Fruit fly (Drosophila melanogaster) whole organism, adult: ENCODE measurements around the gene Prx4.

Experiments
- CG11617 ChIP-seq: fragments of 200-800 bp; sonication (Bioruptor generic); optimal IDR thresholded peaks from 2 replicates; lab custom pipeline; 2017; ENCODE audit warnings: mild to moderate bottlenecking, missing biosample characterization, missing genetic modification reagents, missing genetic modification characterization
- CG12768 ChIP-seq: fragments of 200-800 bp; sonication (Bioruptor generic); optimal IDR thresholded peaks from 2 replicates; lab custom pipeline; 2017; ENCODE audit warnings: missing biosample characterization, missing genetic modification characterization, mild to moderate bottlenecking, moderate library complexity, missing genetic modification reagents
- CG14711 ChIP-seq: fragments of 200-800 bp; sonication (Bioruptor generic); optimal IDR thresholded peaks from 2 replicates; lab custom pipeline; 2018; ENCODE audit warnings: missing biosample characterization, mild to moderate bottlenecking, missing genetic modification characterization, moderate library complexity
- CG1620 ChIP-seq: fragments of 200-800 bp; sonication (Bioruptor generic); optimal IDR thresholded peaks from 2 replicates; lab custom pipeline; 2016; ENCODE audit warnings: missing biosample characterization, missing genetic modification characterization
- CG33017 ChIP-seq: fragments of 200-800 bp; sonication (Bioruptor generic); optimal IDR thresholded peaks from 2 replicates; lab custom pipeline; 2018; ENCODE audit warnings: missing biosample characterization, mild to moderate bottlenecking, missing genetic modification characterization, moderate library complexity
- CG5204 ChIP-seq: fragments of 200-800 bp; sonication (Bioruptor generic); optimal IDR thresholded peaks from 2 replicates; lab custom pipeline; 2016; ENCODE audit warnings: missing biosample characterization, missing genetic modification characterization
- CG7045 ChIP-seq: fragments of 200-800 bp; sonication (Bioruptor generic); optimal IDR thresholded peaks from 2 replicates; lab custom pipeline; 2017; ENCODE audit warnings: missing biosample characterization, mild to moderate bottlenecking, missing genetic modification characterization
- CG7101 ChIP-seq: fragments of 200-800 bp; sonication (Bioruptor generic); optimal IDR thresholded peaks from 2 replicates; lab custom pipeline; 2018; ENCODE audit warnings: missing biosample characterization, mild to moderate bottlenecking, missing genetic modification characterization, moderate library complexity
- Clk ChIP-seq: fragments of 200-800 bp; sonication (Bioruptor generic); optimal IDR thresholded peaks from 2 replicates; lab custom pipeline; 2017; ENCODE audit warnings: missing biosample characterization, missing genetic modification characterization
- Crg-1 ChIP-seq: fragments of 200-800 bp; sonication (Bioruptor generic); optimal IDR thresholded peaks from 2 replicates; lab custom pipeline; 2016; ENCODE audit warnings: missing biosample characterization, missing genetic modification characterization
- Hr96 ChIP-seq: fragments of 200-800 bp; sonication (Bioruptor generic); optimal IDR thresholded peaks from 2 replicates; lab custom pipeline; 2016; ENCODE audit warnings: missing biosample characterization, missing genetic modification characterization
- Mnt ChIP-seq: fragments of 200-800 bp; sonication (Bioruptor generic); optimal IDR thresholded peaks from 2 replicates; lab custom pipeline; 2016; ENCODE audit warnings: missing biosample characterization, mild to moderate bottlenecking, missing genetic modification characterization
- bab1 ChIP-seq: fragments of 200-800 bp; sonication (Bioruptor generic); optimal IDR thresholded peaks from 3 replicates; lab custom pipeline; 2019; ENCODE audit warnings: missing biosample characterization, mild to moderate bottlenecking, missing genetic modification characterization, moderate library complexity
- cic ChIP-seq: fragments of 200-800 bp; sonication (Bioruptor generic); optimal IDR thresholded peaks from 2 replicates; lab custom pipeline; 2017; ENCODE audit warnings: missing biosample characterization, mild to moderate bottlenecking, missing genetic modification characterization, moderate library complexity
- cnc ChIP-seq, 2 experiments: fragments of >200 bp; optimal IDR thresholded peaks; 2 replicates each; lab custom pipeline; 2017
- kay ChIP-seq: fragments of 200-800 bp; sonication (Bioruptor generic); peaks from one replicate; lab custom pipeline; 2016; ENCODE audit warnings: missing biosample characterization, missing genetic modification characterization, borderline replicate concordance
- ovo ChIP-seq: fragments of 200-800 bp; sonication (Bioruptor generic); optimal IDR thresholded peaks from 2 replicates; lab custom pipeline; 2016; ENCODE audit warnings: missing biosample characterization, missing genetic modification characterization
- pad ChIP-seq: fragments of 200-800 bp; sonication (Bioruptor generic); optimal IDR thresholded peaks from 3 replicates; lab custom pipeline; 2017; ENCODE audit warnings: missing biosample characterization, missing genetic modification characterization, mild to moderate bottlenecking, moderate library complexity, missing genetic modification reagents
- tj ChIP-seq: fragments of 200-800 bp; sonication (Bioruptor generic); optimal IDR thresholded peaks from 3 replicates; lab custom pipeline; 2017; ENCODE audit warnings: missing biosample characterization, mild to moderate bottlenecking, missing genetic modification characterization, moderate library complexity
- toe ChIP-seq: fragments of 200-800 bp; sonication (Bioruptor generic); optimal IDR thresholded peaks from 2 replicates; lab custom pipeline; 2016; ENCODE audit warnings: missing biosample characterization, missing genetic modification characterization

The Prx4 gene

dm6 chr3L:3042150-3043049 lies at the start of gene Prx4:
Gene Prx4 (plus strand): TSS chr3L:3042359.
- no peak for TF ChIP-seq ovo (GFP tag; lab: Kevin White, UChicago)
- peak; percentile 77 for TF ChIP-seq bab1 (GFP tag; lab: Kevin White, UChicago)
- peak; percentile 68 for TF ChIP-seq kay (GFP tag; lab: Kevin White, UChicago)
- no peak for TF ChIP-seq Clk (GFP tag; lab: Kevin White, UChicago)
- no peak for TF ChIP-seq cnc (optimal IDR thresholded peaks at IDR 0.05; lab: Kevin White, UChicago)
- TF ChIP-seq CG33017 (tag; lab: Kevin White, UChicago): peak; percentile 82
- TF ChIP-seq Crg-1 (GFP tag; lab: Kevin White, UChicago): peak; percentile 30
- TF ChIP-seq CG11617 (GFP tag; lab: Kevin White, UChicago): peak; percentile 34
- TF ChIP-seq CG14711 (tag; lab: Kevin White, UChicago): peak; percentile 75
- no peak for TF ChIP-seq CG12768 (GFP tag; lab: Kevin White, UChicago)
- TF ChIP-seq tj (GFP tag; lab: Kevin White, UChicago): no peak
- TF ChIP-seq pad: no peak
- peak; percentile 74 for TF ChIP-seq CG7101 (tag; lab: Kevin White, UChicago)
- TF ChIP-seq cic (GFP tag; lab: Kevin White, UChicago): peak; percentile 69

- no peak for TF ChIP-seq Hr96 (GFP tag; lab: Kevin White, UChicago)
- no peak for TF ChIP-seq bab1 (GFP tag; lab: Kevin White, UChicago)
- TF ChIP-seq cic (GFP tag; lab: Kevin White, UChicago): no peak
- TF ChIP-seq CG1620 (GFP tag; lab: Kevin White, UChicago): no peak
- no peak for TF ChIP-seq tj (GFP tag; lab: Kevin White, UChicago)
- no peak for TF ChIP-seq cnc (optimal IDR thresholded peaks at IDR 0.05; lab: Kevin White, UChicago)
- TF ChIP-seq toe (GFP tag; lab: Kevin White, UChicago): no peak
- TF ChIP-seq Mnt (GFP tag; lab: Kevin White, UChicago): no peak
- no peak for TF ChIP-seq kay (GFP tag; lab: Kevin White, UChicago)
- TF ChIP-seq ovo (GFP tag; lab: Kevin White, UChicago): no peak
- TF ChIP-seq CG33017 (tag; lab: Kevin White, UChicago): no peak
Observed at dm6 chr3L:2994872-2995271, 47.3 kb upstream of the Prx4 start, which contains the start of gene CG2113. Gene CG2113 (plus strand): TSS chr3L:2995172.

DNA sequence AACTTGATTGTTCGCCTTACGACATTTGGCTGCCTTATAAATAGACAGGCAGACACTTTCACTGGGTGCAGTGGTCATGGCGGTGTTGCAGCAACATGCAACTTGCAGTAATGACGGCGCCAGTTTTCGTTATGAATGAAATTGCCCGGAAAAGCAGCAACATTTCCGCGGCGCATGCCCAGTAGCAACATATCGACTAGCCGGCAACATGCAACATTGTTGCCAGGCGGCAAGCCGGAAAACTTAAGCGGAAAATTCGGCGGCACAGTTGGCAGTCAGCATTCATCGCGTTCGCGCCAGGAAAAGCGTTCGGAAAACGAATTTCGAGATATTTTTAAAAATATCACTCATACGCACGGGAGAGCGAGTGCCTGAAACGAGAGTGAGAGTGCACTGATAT lies 40.7 kb upstream of the Prx4 start, which contains the start of gene FMRFaR:
TSS of gene FMRFaR (plus strand) at position 272 of the 400 bp plus-strand sequence.
- TF ChIP-seq ovo (GFP tag; lab: Kevin White, UChicago) (no peak), bab1 (GFP tag; lab: Kevin White, UChicago) (no peak), CG14711 (tag; lab: Kevin White, UChicago) (no peak), CG7101 (tag; lab: Kevin White, UChicago) (no peak), Crg-1 (GFP tag; lab: Kevin White, UChicago) (no peak), tj (GFP tag; lab: Kevin White, UChicago) (no peak)

- TF ChIP-seq cic (GFP tag; lab: Kevin White, UChicago): no peak
- TF ChIP-seq CG11617 (GFP tag; lab: Kevin White, UChicago): no peak
- TF ChIP-seq Crg-1 (GFP tag; lab: Kevin White, UChicago): no peak
- no peak for TF ChIP-seq cnc (optimal IDR thresholded peaks at IDR 0.05; lab: Kevin White, UChicago)
- TF ChIP-seq ovo (GFP tag; lab: Kevin White, UChicago): no peak
- TF ChIP-seq Hr96 (GFP tag; lab: Kevin White, UChicago): no peak
- no peak for TF ChIP-seq Clk (GFP tag; lab: Kevin White, UChicago)
- TF ChIP-seq CG12768 (GFP tag; lab: Kevin White, UChicago): no peak
- TF ChIP-seq CG1620 (GFP tag; lab: Kevin White, UChicago): no peak
- no peak for TF ChIP-seq kay (GFP tag; lab: Kevin White, UChicago)
- TF ChIP-seq tj (GFP tag; lab: Kevin White, UChicago): no peak
- TF ChIP-seq CG7045 (GFP tag; lab: Kevin White, UChicago): no peak
- TF ChIP-seq CG33017 (tag; lab: Kevin White, UChicago): no peak
Observed at dm6 chr3L:3013496-3013895, 28.7 kb upstream of the Prx4 start.

- TF ChIP-seq cnc (optimal IDR thresholded peaks at IDR 0.05; lab: Kevin White, UChicago): no peak
- no peak for TF ChIP-seq kay (GFP tag; lab: Kevin White, UChicago)
- no peak for TF ChIP-seq CG5204 (GFP tag; lab: Kevin White, UChicago)
- TF ChIP-seq ovo (GFP tag; lab: Kevin White, UChicago): no peak
- no peak for TF ChIP-seq cic (GFP tag; lab: Kevin White, UChicago)
- TF ChIP-seq toe (GFP tag; lab: Kevin White, UChicago): no peak
- no peak for TF ChIP-seq pad
- TF ChIP-seq CG11617 (GFP tag; lab: Kevin White, UChicago): no peak
- TF ChIP-seq CG7045 (GFP tag; lab: Kevin White, UChicago): no peak
- TF ChIP-seq CG1620 (GFP tag; lab: Kevin White, UChicago): no peak
- no peak for TF ChIP-seq CG12768 (GFP tag; lab: Kevin White, UChicago)
- TF ChIP-seq Clk (GFP tag; lab: Kevin White, UChicago): no peak
- TF ChIP-seq CG7101 (tag; lab: Kevin White, UChicago): no peak
- no peak for TF ChIP-seq CG14711 (tag; lab: Kevin White, UChicago)
Observed at dm6 chr3L:3015969-3016368, 26.2 kb upstream of the Prx4 start, which contains the start of gene CG32488. Gene CG32488 (minus strand): TSS chr3L:3016069.
